Worm (Caenorhabditis elegans) whole organism, midembryonic: Measurements from ENCODE around the gene C06E4.6.

Source experiments
- T22C8.4 ChIP-seq: fragments of 200-800 bp; sonication (Bioruptor generic); IDR thresholded peaks from 2 replicates; pipeline ENCODE4 v1.3.6; 2022; ENCODE audit warnings: missing genetic modification characterization, missing compliant biosample characterization
- cog-1 ChIP-seq: sonication (generic microtip); optimal IDR thresholded peaks from 2 replicates; lab custom pipeline; 2016; ENCODE audit warnings: missing genetic modification characterization, missing compliant biosample characterization
- flt-1 ChIP-seq: fragments of 200-800 bp; sonication (Bioruptor generic); IDR thresholded peaks from 2 replicates; pipeline ENCODE4 v1.3.6; 2022; ENCODE audit warnings: missing genetic modification characterization, missing compliant biosample characterization
- klf-2 ChIP-seq: fragments of 200-800 bp; sonication (Bioruptor generic); conservative IDR thresholded peaks from 2 replicates; pipeline ENCODE4 v1.3.6; 2022; ENCODE audit warnings: missing genetic modification reagents, missing genetic modification characterization, missing compliant biosample characterization
- med-1 ChIP-seq: sonication (generic microtip); optimal IDR thresholded peaks from 2 replicates; lab custom pipeline; 2017; ENCODE audit warnings: missing genetic modification characterization, mild to moderate bottlenecking, missing compliant biosample characterization, antibody characterized with exemption, missing genetic modification reagents; ENCODE audit not compliant: insufficient read depth
- ref-1 ChIP-seq: fragments of 200-800 bp; sonication (Bioruptor generic); conservative IDR thresholded peaks from 2 replicates; pipeline ENCODE4 v1.3.6; 2022; ENCODE audit warnings: missing genetic modification reagents, missing genetic modification characterization, missing compliant biosample characterization
- tab-1 ChIP-seq: fragments of 200-800 bp; sonication (Bioruptor generic); IDR thresholded peaks from 2 replicates; pipeline ENCODE4 v1.3.6; 2022; ENCODE audit warnings: missing genetic modification characterization, missing compliant biosample characterization
- ztf-23 ChIP-seq: fragments of 200-800 bp; sonication (Bioruptor generic); IDR thresholded peaks from 2 replicates; pipeline ENCODE4 v1.3.6; 2022; ENCODE audit warnings: missing genetic modification reagents, missing genetic modification characterization, missing compliant biosample characterization
- ztf-29 ChIP-seq: fragments of 200-800 bp; sonication (Bioruptor generic); IDR thresholded peaks from 2 replicates; pipeline ENCODE4 v1.3.6; 2022; ENCODE audit warnings: missing genetic modification reagents, missing genetic modification characterization, missing compliant biosample characterization

The C06E4.6 gene

ce11 chrIV:7242220-7242789, 15.8 kb downstream of the C06E4.6 start, which contains the start of gene gstk-2:
TSS of gene gstk-2 (minus strand) at chrIV:7242270.
- TF ChIP-seq med-1 (no peak), klf-2 (no peak), ref-1 (no peak), ztf-23 (GFP tag; lab: Robert Waterston, UW) (no peak)

ce11 chrIV:7240564-7240963, 17.5 kb downstream of the C06E4.6 start:
- TF ChIP-seq tab-1 = no peak
- TF ChIP-seq ref-1 = no peak
- TF ChIP-seq klf-2 = no peak
- TF ChIP-seq cog-1 = no peak

ce11 chrIV:7237668-7238214, 20.4 kb downstream of the C06E4.6 start, which contains the start of gene elo-3:
TSS of gene elo-3 (plus strand) at chrIV:7237718.
- TF ChIP-seq T22C8.4 (GFP tag; lab: Robert Waterston, UW) (no peak), cog-1 (no peak)

ce11 chrIV:7236248-7236772, 21.8 kb downstream of the C06E4.6 start:
- TF ChIP-seq ztf-29 (GFP tag; lab: Robert Waterston, UW) (no peak), ztf-23 (GFP tag; lab: Robert Waterston, UW) (no peak), T22C8.4 (GFP tag; lab: Robert Waterston, UW) (no peak), klf-2 (no peak), tab-1 (no peak), cog-1 (no peak), ref-1 (no peak), flt-1 (GFP tag; lab: Robert Waterston, UW) (no peak), med-1 (no peak)

ce11 chrIV:7235382-7235917, 22.7 kb downstream of the C06E4.6 start:
- no peak for TF ChIP-seq T22C8.4 (GFP tag; lab: Robert Waterston, UW)
- no peak for TF ChIP-seq med-1
- TF ChIP-seq ztf-23 (GFP tag; lab: Robert Waterston, UW) = peak; percentile 55; the same call in 1 of the 2 replicates
- 0 out of 2 replicates have a peak, but pooled peaks have one; percentile 52 for TF ChIP-seq tab-1
- TF ChIP-seq cog-1 = peak; percentile 58
- peak; percentile 68 for TF ChIP-seq flt-1 (GFP tag; lab: Robert Waterston, UW)

ce11 chrIV:7234623-7235022, 23.5 kb downstream of the C06E4.6 start:
- TF ChIP-seq T22C8.4 (GFP tag; lab: Robert Waterston, UW) (no peak), tab-1 (no peak), ztf-29 (GFP tag; lab: Robert Waterston, UW) (no peak), klf-2 (no peak), ref-1 (no peak), med-1 (no peak), flt-1 (GFP tag; lab: Robert Waterston, UW) (no peak), ztf-23 (GFP tag; lab: Robert Waterston, UW) (no peak)

ce11 chrIV:7233566-7234014, 24.5 kb downstream of the C06E4.6 start:
- no peak for TF ChIP-seq med-1
- no peak for TF ChIP-seq flt-1 (GFP tag; lab: Robert Waterston, UW)
- no peak for TF ChIP-seq klf-2
- no peak for TF ChIP-seq tab-1
- TF ChIP-seq cog-1 = no peak
- TF ChIP-seq ztf-23 (GFP tag; lab: Robert Waterston, UW) = no peak

- no peak for TF ChIP-seq med-1
- no peak for TF ChIP-seq ztf-23 (GFP tag; lab: Robert Waterston, UW)
Observed at ce11 chrIV:7230935-7231334, 27.2 kb downstream of the C06E4.6 start, which contains the start of gene D2024.4. TSS of gene D2024.4 (plus strand) at chrIV:7231235.

ce11 chrIV:7230198-7230597, 27.9 kb downstream of the C06E4.6 start, which contains the start of gene cap-1:
TSS of gene cap-1 (minus strand) at chrIV:7230223.
- TF ChIP-seq ztf-23 (GFP tag; lab: Robert Waterston, UW) (no peak), flt-1 (GFP tag; lab: Robert Waterston, UW) (peak; percentile 60), cog-1 (peak; percentile 33), ref-1 (no peak), T22C8.4 (GFP tag; lab: Robert Waterston, UW) (peak; percentile 78)

- TF ChIP-seq med-1 = no peak
- TF ChIP-seq klf-2 = no peak
- TF ChIP-seq ztf-29 (GFP tag; lab: Robert Waterston, UW) = no peak
- no peak for TF ChIP-seq T22C8.4 (GFP tag; lab: Robert Waterston, UW)
- no peak for TF ChIP-seq ztf-23 (GFP tag; lab: Robert Waterston, UW)
- no peak for TF ChIP-seq cog-1
- no peak for TF ChIP-seq ref-1
- TF ChIP-seq tab-1 = no peak
Observed at ce11 chrIV:7228208-7228607, 29.9 kb downstream of the C06E4.6 start, which contains the start of gene D2024.5. TSS of gene D2024.5 (minus strand) at chrIV:7228308.

ce11 chrIV:7227072-7227471, 31.0 kb downstream of the C06E4.6 start, which contains the start of gene R13A1.10:
TSS of gene R13A1.10 (minus strand) at chrIV:7227172.
- no peak for TF ChIP-seq tab-1
- TF ChIP-seq ztf-29 (GFP tag; lab: Robert Waterston, UW) = no peak
- no peak for TF ChIP-seq cog-1
- no peak for TF ChIP-seq ztf-23 (GFP tag; lab: Robert Waterston, UW)
- no peak for TF ChIP-seq med-1
- TF ChIP-seq klf-2 = no peak
- no peak for TF ChIP-seq T22C8.4 (GFP tag; lab: Robert Waterston, UW)
- no peak for TF ChIP-seq flt-1 (GFP tag; lab: Robert Waterston, UW)
